Worm (Caenorhabditis elegans): Measurements from ENCODE around the gene vamp-7.

Gene vamp-7

ce11 chrIV:2658733-2659132 is 50.9 kb downstream of the vamp-7 start (continued):
- TF ChIP-seq mes-2 (tag; optimal IDR thresholded peaks at IDR 0.05; ENCODE audit: poor library complexity, severe bottlenecking) = peak; percentile 9
- no peak for TF ChIP-seq R02D3.7 (tag; optimal IDR thresholded peaks at IDR 0.05)
- no peak for TF ChIP-seq lin-15B (tag; optimal IDR thresholded peaks at IDR 0.05)
- TF ChIP-seq skn-1 (tag; optimal IDR thresholded peaks at IDR 0.05) = no peak
- no peak for TF ChIP-seq F37D6.2 (tag; optimal IDR thresholded peaks at IDR 0.05)
- peak; percentile 18 for TF ChIP-seq gei-8 (GFP tag; optimal IDR thresholded peaks at IDR 0.05)
- no peak for TF ChIP-seq ceh-62 (tag; optimal IDR thresholded peaks at IDR 0.05)
- TF ChIP-seq Y48G9A.11 (GFP tag; IDR thresholded peaks at IDR 0.05) = peak; percentile 73
- no peak for TF ChIP-seq ztf-7 (tag; optimal IDR thresholded peaks at IDR 0.05)
- TF ChIP-seq F44E2.7 (GFP tag; IDR thresholded peaks at IDR 0.05) = 0 out of 2 replicates have a peak, but pooled peaks have one; percentile 17
- TF ChIP-seq mxl-2 (GFP tag; conservative IDR thresholded peaks at IDR 0.05) = no peak
- TF ChIP-seq mdt-29 (GFP tag; IDR thresholded peaks at IDR 0.05) = no peak
- no peak for TF ChIP-seq duxl-1 (tag; optimal IDR thresholded peaks at IDR 0.05; ENCODE audit: poor library complexity)
- no peak for TF ChIP-seq egl-27 (tag; optimal IDR thresholded peaks at IDR 0.05)
- TF ChIP-seq ceh-44 (GFP tag; IDR thresholded peaks at IDR 0.05) = no peak
- TF ChIP-seq mep-1 (tag; optimal IDR thresholded peaks at IDR 0.05) = no peak
- no peak for TF ChIP-seq ceh-32 (tag; optimal IDR thresholded peaks at IDR 0.05; ENCODE audit: poor library complexity)
- TF ChIP-seq F10B5.3 (tag; optimal IDR thresholded peaks at IDR 0.05) = no peak
- TF ChIP-seq set-16 (GFP tag; IDR thresholded peaks at IDR 0.05) = no peak
- 0 out of 2 replicates have a peak, but pooled peaks have one; percentile 26 for TF ChIP-seq snpc-1.2 (GFP tag; IDR thresholded peaks at IDR 0.05)
- no peak for TF ChIP-seq lir-3 (tag; optimal IDR thresholded peaks at IDR 0.05)
- TF ChIP-seq nhr-11 (tag; optimal IDR thresholded peaks at IDR 0.05) = no peak
- no peak for TF ChIP-seq F49E8.2 (tag; optimal IDR thresholded peaks at IDR 0.05; ENCODE audit: borderline replicate concordance)
- TF ChIP-seq attf-4 (tag; optimal IDR thresholded peaks at IDR 0.05) = no peak

Measured in whole organism, L4 larva.